Fruit fly (Drosophila melanogaster): ENCODE measurements around the gene CG46525.
A peak's percentile ranks its signal among the peaks of the same experiment; 100 is the strongest.

Gene CG46525

DNA sequence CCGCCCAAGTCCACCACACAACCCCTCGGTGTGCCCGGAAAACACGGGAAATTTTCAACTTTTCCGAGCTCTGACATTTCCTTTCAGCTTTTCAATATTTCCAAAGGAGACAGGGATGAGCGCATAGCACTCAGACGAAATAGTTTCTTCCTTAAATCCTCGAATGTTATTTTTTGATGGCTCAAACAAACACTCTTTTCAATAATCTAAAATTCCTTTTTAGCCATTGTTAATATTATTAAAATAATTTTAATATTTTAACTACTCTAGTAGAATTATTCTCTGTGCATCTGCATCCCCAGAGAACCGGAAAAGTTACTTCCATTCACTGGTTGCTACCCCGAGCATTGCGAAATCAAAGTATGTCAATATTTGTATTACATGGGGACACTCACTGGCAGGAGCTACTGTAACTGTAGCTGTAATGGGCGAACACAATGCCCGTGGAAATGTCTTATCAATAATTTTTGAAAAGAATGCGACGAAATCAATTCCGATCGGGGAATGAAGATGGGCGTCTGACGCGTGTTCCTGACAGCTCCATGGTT, 17.3 kb upstream of the CG46525 start (continued):
- TF ChIP-seq H2.0 (GFP tag; IDR thresholded peaks at IDR 0.05) (0 out of 2 replicates have a peak, but pooled peaks have one; percentile 3), PHDP (tag; optimal IDR thresholded peaks at IDR 0.05) (peak; percentile 26), CG31441 (GFP tag; IDR thresholded peaks at IDR 0.05) (peak; percentile 38; the same call in 1 of the 2 replicates), ara (GFP tag; IDR thresholded peaks at IDR 0.05) (no peak), CG6689 (GFP tag; IDR thresholded peaks at IDR 0.05) (peak; percentile 53; the same call in 1 of the 2 replicates), CG3407 (GFP tag; optimal IDR thresholded peaks at IDR 0.05) (no peak), sens (GFP tag) (peak; percentile 76), CG7839 (tag; optimal IDR thresholded peaks at IDR 0.05) (peak; percentile 24), CG15601 (tag; optimal IDR thresholded peaks at IDR 0.05) (peak; percentile 11), fd96Cb (tag; optimal IDR thresholded peaks at IDR 0.05) (peak; percentile 14), CG14710 (tag; optimal IDR thresholded peaks at IDR 0.05) (peak; percentile 23), insv (GFP tag; optimal IDR thresholded peaks at IDR 0.05) (no peak), bsh (GFP tag; optimal IDR thresholded peaks at IDR 0.05) (peak in 1 of 2 experiments; percentile 57), sr (GFP tag; IDR thresholded peaks at IDR 0.05) (no peak), prd (optimal IDR thresholded peaks at IDR 0.05) (no peak), prd (GFP tag; IDR thresholded peaks at IDR 0.05) (peak; percentile 29; the same call in 1 of the 3 replicates), tap (tag; optimal IDR thresholded peaks at IDR 0.05) (peak; percentile 13), D19A (tag; optimal IDR thresholded peaks at IDR 0.05) (peak; percentile 52), CG17359 (tag; optimal IDR thresholded peaks at IDR 0.05) (peak; percentile 30), CG33557 (GFP tag; optimal IDR thresholded peaks at IDR 0.05) (peak; percentile 9), ci (GFP tag; IDR thresholded peaks at IDR 0.05) (0 out of 3 replicates have a peak, but pooled peaks have one; percentile 36), CG10431 (GFP tag; optimal IDR thresholded peaks at IDR 0.05) (peak; percentile 67), CoRest (tag; optimal IDR thresholded peaks at IDR 0.05) (peak; percentile 23), HLHmδ (GFP tag; optimal IDR thresholded peaks at IDR 0.05) (no peak), rib (GFP tag; IDR thresholded peaks at IDR 0.05) (no peak), CG1233 (GFP tag; optimal IDR thresholded peaks at IDR 0.05) (peak; percentile 17), Asciz (GFP tag; optimal IDR thresholded peaks at IDR 0.05) (peak; percentile 12), Ets65A (GFP tag) (peak; percentile 25), pros (GFP tag; optimal IDR thresholded peaks at IDR 0.05) (peak; percentile 50), nerfin-1 (tag; optimal IDR thresholded peaks at IDR 0.05) (peak; percentile 0), CG17361 (GFP tag; IDR thresholded peaks at IDR 0.05) (peak; percentile 34; the same call in 1 of the 3 replicates), lola (GFP tag; optimal IDR thresholded peaks at IDR 0.05) (peak in 1 of 3 experiments; percentile 18), Ets97D (GFP tag; optimal IDR thresholded peaks at IDR 0.05) (no peak), grau (tag; optimal IDR thresholded peaks at IDR 0.05) (peak; percentile 73), trem (tag; optimal IDR thresholded peaks at IDR 0.05) (peak; percentile 17)

- TF ChIP-seq tgo (GFP tag; IDR thresholded peaks at IDR 0.05) (peak; percentile 19; the same call in 1 of the 3 replicates), Ssrp (tag; optimal IDR thresholded peaks at IDR 0.05) (peak; percentile 43), klu (GFP tag; IDR thresholded peaks at IDR 0.05) (no peak), odd (GFP tag; optimal IDR thresholded peaks at IDR 0.05) (no peak), CG17359 (tag; optimal IDR thresholded peaks at IDR 0.05) (peak; percentile 55), phol (tag; optimal IDR thresholded peaks at IDR 0.05) (peak; percentile 20), Oaz (GFP tag; IDR thresholded peaks at IDR 0.05) (no peak), Hand (GFP tag; optimal IDR thresholded peaks at IDR 0.05) (no peak), crol (GFP tag; IDR thresholded peaks at IDR 0.05) (peak; percentile 77), Meics (GFP tag; optimal IDR thresholded peaks at IDR 0.05) (peak; percentile 39), Fer1 (GFP tag; optimal IDR thresholded peaks at IDR 0.05) (peak; percentile 37), CG11560 (tag; IDR thresholded peaks at IDR 0.05) (no peak), CG2875 (GFP tag; optimal IDR thresholded peaks at IDR 0.05) (no peak), CG13775 (GFP tag; optimal IDR thresholded peaks at IDR 0.05) (peak; percentile 7), CG14667 (GFP tag; IDR thresholded peaks at IDR 0.05) (peak; percentile 15; the same call in 1 of the 2 replicates), bsh (GFP tag; optimal IDR thresholded peaks at IDR 0.05) (peak in 1 of 2 experiments; percentile 49), CG6689 (GFP tag; IDR thresholded peaks at IDR 0.05) (peak; percentile 60; the same call in 1 of the 2 replicates)
Observed at dm6 chr3L:17458856-17459518, 16.0 kb upstream of the CG46525 start.
